Worm (Caenorhabditis elegans): ENCODE data around the gene rnf-121.

ce11 chrIII:4187845-4188244 lies 17.1 kb upstream of the rnf-121 start, which contains the start of gene R74.2:
- TF ChIP-seq med-1 (GFP tag; optimal IDR thresholded peaks at IDR 0.05; ENCODE audit: insufficient read depth) (no peak), ref-1 (GFP tag; conservative IDR thresholded peaks at IDR 0.05) (no peak), ztf-29 (GFP tag; IDR thresholded peaks at IDR 0.05) (no peak), klf-2 (GFP tag; conservative IDR thresholded peaks at IDR 0.05) (no peak), cog-1 (tag; optimal IDR thresholded peaks at IDR 0.05) (no peak), flt-1 (GFP tag; IDR thresholded peaks at IDR 0.05) (no peak)

Data from whole organism, midembryonic.